Fruit fly (Drosophila melanogaster) whole organism, embryonic: Measurements from ENCODE around the gene CG14036.
A peak's percentile ranks its signal among the peaks of the same experiment; 100 is the strongest.

Experiments used
- BtbVII ChIP-seq: fragments of 200-800 bp; sonication (Bioruptor generic); optimal IDR thresholded peaks from 3 replicates; lab custom pipeline; 2017; ENCODE audit warnings: missing biosample characterization, mild to moderate bottlenecking, missing genetic modification characterization
- CG10462 ChIP-seq: fragments of 200-800 bp; sonication (Bioruptor generic); optimal IDR thresholded peaks from 2 replicates; lab custom pipeline; 2016; ENCODE audit warnings: missing biosample characterization, missing genetic modification characterization
- CG10959 ChIP-seq: fragments of 200-800 bp; sonication (Bioruptor generic); IDR thresholded peaks from 2 replicates; pipeline ENCODE4 v1.3.6; 2022; ENCODE audit warnings: missing biosample characterization, missing genetic modification characterization
- CG11093 ChIP-seq: fragments of 200-800 bp; sonication (Bioruptor generic); IDR thresholded peaks from 3 replicates; pipeline ENCODE4 v1.3.6; 2022; ENCODE audit warnings: missing biosample characterization, missing genetic modification characterization
- CG13296 ChIP-seq: fragments of 200-800 bp; sonication (Bioruptor generic); optimal IDR thresholded peaks from 3 replicates; lab custom pipeline; 2018; ENCODE audit warnings: missing biosample characterization, mild to moderate bottlenecking, missing genetic modification characterization
- CG14667 ChIP-seq: fragments of 200-800 bp; sonication (Bioruptor generic); IDR thresholded peaks from 2 replicates; pipeline ENCODE4 v1.3.6; 2022; ENCODE audit warnings: missing biosample characterization, missing genetic modification characterization
- CG14710 ChIP-seq: fragments of 200-800 bp; sonication (Bioruptor generic); optimal IDR thresholded peaks from 3 replicates; lab custom pipeline; 2019; ENCODE audit warnings: missing biosample characterization, mild to moderate bottlenecking, missing genetic modification characterization, moderate library complexity
- CG16813 ChIP-seq: fragments of 200-800 bp; sonication (Bioruptor generic); IDR thresholded peaks from 3 replicates; pipeline ENCODE4 v1.3.6; 2022; ENCODE audit warnings: missing biosample characterization, missing genetic modification characterization; ENCODE audit not compliant: partially characterized antibody
- CG16815 ChIP-seq: fragments of 200-800 bp; sonication (Bioruptor generic); optimal IDR thresholded peaks from 3 replicates; lab custom pipeline; 2017; ENCODE audit warnings: missing biosample characterization, mild to moderate bottlenecking, missing genetic modification characterization
- CG17328 ChIP-seq: fragments of 200-800 bp; sonication (Bioruptor generic); IDR thresholded peaks from 2 replicates; pipeline ENCODE4 v1.3.6; 2022; ENCODE audit warnings: missing biosample characterization, missing genetic modification characterization
- CG17361 ChIP-seq: fragments of 200-800 bp; sonication (Bioruptor generic); IDR thresholded peaks from 3 replicates; pipeline ENCODE4 v1.3.6; 2022; ENCODE audit warnings: missing biosample characterization, missing genetic modification characterization
- CG17385 ChIP-seq: fragments of 200-800 bp; sonication (Bioruptor generic); optimal IDR thresholded peaks from 3 replicates; lab custom pipeline; 2018; ENCODE audit warnings: missing biosample characterization, mild to moderate bottlenecking, missing genetic modification characterization
- CG18262 ChIP-seq: fragments of 200-800 bp; optimal IDR thresholded peaks from 3 replicates; lab custom pipeline; 2019; ENCODE audit warnings: missing biosample characterization, mild to moderate bottlenecking, missing genetic modification characterization, moderate library complexity
- CG34224 ChIP-seq: fragments of 200-800 bp; sonication (Bioruptor generic); IDR thresholded peaks from 3 replicates; pipeline ENCODE4 v1.3.6; 2022; ENCODE audit warnings: missing biosample characterization, missing genetic modification characterization; ENCODE audit not compliant: partially characterized antibody
- CG42726 ChIP-seq: fragments of 200-800 bp; sonication (Bioruptor generic); IDR thresholded peaks from 2 replicates; pipeline ENCODE4 v1.3.6; 2022; ENCODE audit warnings: missing biosample characterization, missing genetic modification characterization; ENCODE audit not compliant: partially characterized antibody
- CG4730 ChIP-seq: fragments of 200-800 bp; sonication (Bioruptor generic); IDR thresholded peaks from 2 replicates; pipeline ENCODE4 v1.3.6; 2022; ENCODE audit warnings: missing biosample characterization, missing genetic modification characterization
- CG6175 ChIP-seq: fragments of 200-800 bp; sonication (Bioruptor generic); IDR thresholded peaks from 3 replicates; pipeline ENCODE4 v1.3.6; 2022; ENCODE audit warnings: missing biosample characterization, missing genetic modification characterization
- CG6791 ChIP-seq: fragments of 200-800 bp; sonication (Bioruptor generic); IDR thresholded peaks from 3 replicates; pipeline ENCODE4 v1.3.6; 2022; ENCODE audit warnings: missing biosample characterization, missing genetic modification characterization; ENCODE audit not compliant: partially characterized antibody
- CG7357 ChIP-seq: fragments of 200-800 bp; sonication (Bioruptor generic); IDR thresholded peaks from 3 replicates; pipeline ENCODE4 v1.3.6; 2022; ENCODE audit warnings: missing biosample characterization, missing genetic modification characterization
- CG7963 ChIP-seq: fragments of 200-800 bp; sonication (Bioruptor generic); IDR thresholded peaks from 3 replicates; pipeline ENCODE4 v1.3.6; 2022; ENCODE audit warnings: missing biosample characterization, missing genetic modification characterization; ENCODE audit not compliant: partially characterized antibody
- CoRest ChIP-seq: fragments of 200-800 bp; sonication (Bioruptor generic); optimal IDR thresholded peaks from 3 replicates; lab custom pipeline; 2018; ENCODE audit warnings: missing biosample characterization, mild to moderate bottlenecking, missing genetic modification characterization, moderate library complexity
- Dref ChIP-seq: fragments of 200-800 bp; sonication (Bioruptor generic); IDR thresholded peaks from 2 replicates; pipeline ENCODE4 v1.3.6; 2022; ENCODE audit warnings: missing biosample characterization, missing genetic modification characterization
- Drgx ChIP-seq: fragments of 200-800 bp; sonication (Bioruptor generic); IDR thresholded peaks from 2 replicates; pipeline ENCODE4 v1.3.6; 2022; ENCODE audit warnings: missing biosample characterization, missing genetic modification characterization
- HHEX ChIP-seq: fragments of 200-800 bp; sonication (Bioruptor generic); optimal IDR thresholded peaks from 3 replicates; lab custom pipeline; 2017; ENCODE audit warnings: missing biosample characterization, mild to moderate bottlenecking, missing genetic modification characterization, missing genetic modification reagents
- Max ChIP-seq: fragments of 200-800 bp; sonication (Bioruptor generic); optimal IDR thresholded peaks from 2 replicates; lab custom pipeline; 2016; ENCODE audit warnings: missing biosample characterization, mild to moderate bottlenecking, missing genetic modification characterization
- Mes4 ChIP-seq: fragments of 200-800 bp; sonication (Bioruptor generic); optimal IDR thresholded peaks from 2 replicates; lab custom pipeline; 2016; ENCODE audit warnings: missing biosample characterization, missing genetic modification characterization
- Mrtf ChIP-seq: fragments of 200-800 bp; sonication (Bioruptor generic); IDR thresholded peaks from 3 replicates; pipeline ENCODE4 v1.3.6; 2022; ENCODE audit warnings: missing biosample characterization, missing genetic modification characterization
- Myb ChIP-seq: fragments of 200-800 bp; sonication (Bioruptor generic); optimal IDR thresholded peaks from 2 replicates; lab custom pipeline; 2016; ENCODE audit warnings: missing biosample characterization, missing genetic modification characterization
- Poxn ChIP-seq: fragments of 200-800 bp; sonication (Bioruptor generic); IDR thresholded peaks from 2 replicates; pipeline ENCODE4 v1.3.6; 2022; ENCODE audit warnings: missing biosample characterization, missing genetic modification characterization
- Ptx1 ChIP-seq: fragments of 200-800 bp; sonication (Bioruptor generic); IDR thresholded peaks from 2 replicates; pipeline ENCODE4 v1.3.6; 2022; ENCODE audit warnings: missing biosample characterization, missing genetic modification characterization
- Scr ChIP-seq: fragments of 200-800 bp; sonication (Bioruptor generic); IDR thresholded peaks from 2 replicates; pipeline ENCODE4 v1.3.6; 2022; ENCODE audit warnings: missing biosample characterization, missing genetic modification characterization; ENCODE audit not compliant: partially characterized antibody
- TFAM ChIP-seq: fragments of 200-800 bp; sonication (Bioruptor generic); optimal IDR thresholded peaks from 2 replicates; lab custom pipeline; 2017; ENCODE audit warnings: missing biosample characterization, missing genetic modification characterization, inconsistent platforms
- al ChIP-seq: fragments of 200-800 bp; sonication (Bioruptor generic); IDR thresholded peaks from 2 replicates; pipeline ENCODE4 v1.3.6; 2022; ENCODE audit warnings: missing biosample characterization, missing genetic modification characterization
- ash1 ChIP-seq: fragments of 200-800 bp; sonication (Bioruptor generic); optimal IDR thresholded peaks from 2 replicates; lab custom pipeline; 2018; ENCODE audit warnings: missing biosample characterization, mild to moderate bottlenecking, missing genetic modification characterization
- ato ChIP-seq: fragments of 200-800 bp; sonication (Bioruptor generic); IDR thresholded peaks from 2 replicates; pipeline ENCODE4 v1.3.6; 2022; ENCODE audit warnings: missing biosample characterization, missing genetic modification characterization; ENCODE audit not compliant: partially characterized antibody
- bowl ChIP-seq: fragments of 200-800 bp; sonication (Bioruptor generic); IDR thresholded peaks from 2 replicates; pipeline ENCODE4 v1.3.6; 2022; ENCODE audit warnings: missing biosample characterization, missing genetic modification characterization
- chinmo ChIP-seq: fragments of 200-800 bp; sonication (Bioruptor generic); IDR thresholded peaks from 4 replicates; pipeline ENCODE4 v1.3.6; 2022; ENCODE audit warnings: missing biosample characterization, missing genetic modification characterization; ENCODE audit not compliant: partially characterized antibody
- danr ChIP-seq: fragments of 200-800 bp; sonication (Bioruptor generic); IDR thresholded peaks from 2 replicates; pipeline ENCODE4 v1.3.6; 2022; ENCODE audit warnings: missing biosample characterization, missing genetic modification characterization
- disco-r ChIP-seq: fragments of 200-800 bp; sonication (Bioruptor generic); optimal IDR thresholded peaks from 2 replicates; lab custom pipeline; 2016; ENCODE audit warnings: missing biosample characterization, missing genetic modification characterization
- en ChIP-seq: fragments of 200-800 bp; sonication (Bioruptor generic); optimal IDR thresholded peaks from 2 replicates; lab custom pipeline; 2016; ENCODE audit warnings: missing biosample characterization, missing genetic modification characterization
- fd64A ChIP-seq: fragments of 200-800 bp; sonication (Bioruptor generic); optimal IDR thresholded peaks from 3 replicates; lab custom pipeline; 2018; ENCODE audit warnings: missing biosample characterization, mild to moderate bottlenecking, missing genetic modification characterization
- jing ChIP-seq: fragments of 200-800 bp; sonication (Bioruptor generic); optimal IDR thresholded peaks from 2 replicates; lab custom pipeline; 2018; ENCODE audit warnings: missing biosample characterization, mild to moderate bottlenecking, missing genetic modification characterization
- nmo ChIP-seq: fragments of 200-800 bp; sonication (Bioruptor generic); optimal IDR thresholded peaks from 2 replicates; lab custom pipeline; 2018; ENCODE audit warnings: missing biosample characterization, mild to moderate bottlenecking, missing genetic modification characterization, moderate library complexity
- salm ChIP-seq: fragments of 200-800 bp; sonication (Bioruptor generic); optimal IDR thresholded peaks from 2 replicates; lab custom pipeline; 2018; ENCODE audit warnings: missing biosample characterization, mild to moderate bottlenecking, missing genetic modification characterization
- sens ChIP-seq: fragments of 200-800 bp; sonication (Bioruptor generic); peaks from one replicate; lab custom pipeline; 2016; ENCODE audit warnings: missing biosample characterization, missing genetic modification characterization
- sens-2 ChIP-seq: fragments of 200-800 bp; sonication (Bioruptor generic); IDR thresholded peaks from 2 replicates; pipeline ENCODE4 v1.3.6; 2022; ENCODE audit warnings: missing biosample characterization, missing genetic modification characterization
- sug ChIP-seq: fragments of 200-800 bp; optimal IDR thresholded peaks from 2 replicates; lab custom pipeline; 2019; ENCODE audit warnings: missing biosample characterization, mild to moderate bottlenecking, missing genetic modification characterization, moderate library complexity
- wor ChIP-seq: fragments of 200-800 bp; sonication (Bioruptor generic); IDR thresholded peaks from 2 replicates; pipeline ENCODE4 v1.3.6; 2022; ENCODE audit warnings: missing biosample characterization, missing genetic modification characterization
- zen ChIP-seq: fragments of 200-800 bp; sonication (Bioruptor generic); optimal IDR thresholded peaks from 3 replicates; lab custom pipeline; 2018; ENCODE audit warnings: missing biosample characterization, mild to moderate bottlenecking, missing genetic modification characterization, moderate library complexity

Gene CG14036

dm6 chr2L:5070797-5071579, 16.2 kb upstream of the CG14036 start, which contains the start of gene RpL37A (continued):
- TF ChIP-seq jing (GFP tag; lab: Kevin White, UChicago) (no peak), CG42726 (peak; percentile 65), Mes4 (GFP tag; lab: Kevin White, UChicago) (peak; percentile 92), CG13296 (GFP tag; lab: Kevin White, UChicago) (peak; percentile 89), CG14667 (GFP tag; lab: Robert Waterston, UW) (no peak), CG16813 (no peak), CG10462 (peak; percentile 1), salm (tag; lab: Kevin White, UChicago) (peak; percentile 74), CG17385 (peak; percentile 65), CG14710 (tag; lab: Kevin White, UChicago) (peak; percentile 84), Poxn (GFP tag; lab: Robert Waterston, UW) (no peak), CoRest (peak; percentile 68), CG18262 (tag; lab: Kevin White, UChicago) (peak; percentile 69), nmo (peak; percentile 81), sens-2 (peak; percentile 73), sug (tag; lab: Kevin White, UChicago) (peak; percentile 68), CG11093 (GFP tag; lab: Robert Waterston, UW) (no peak), chinmo (GFP tag; lab: Robert Waterston, UW) (peak; percentile 65; the same call in 1 of the 4 replicates), disco-r (peak; percentile 72), zen (tag; lab: Kevin White, UChicago) (peak; percentile 68), danr (GFP tag; lab: Robert Waterston, UW) (peak; percentile 30; the same call in 1 of the 2 replicates), CG7357 (GFP tag; lab: Robert Waterston, UW) (no peak), CG4730 (no peak), bowl (GFP tag; lab: Robert Waterston, UW) (no peak), CG17361 (GFP tag; lab: Robert Waterston, UW) (peak; percentile 78), Ptx1 (GFP tag; lab: Robert Waterston, UW) (no peak; the same call in 1 of the 2 replicates), sens (GFP tag; lab: Kevin White, UChicago) (peak; percentile 97), CG6791 (GFP tag; lab: Robert Waterston, UW) (0 out of 3 replicates have a peak, but pooled peaks have one; percentile 11), fd64A (GFP tag; lab: Kevin White, UChicago) (peak; percentile 76), CG17328 (GFP tag; lab: Robert Waterston, UW) (peak; percentile 77), ash1 (GFP tag; lab: Kevin White, UChicago) (peak; percentile 74), CG34224 (GFP tag; lab: Robert Waterston, UW) (0 out of 3 replicates have a peak, but pooled peaks have one; percentile 20), HHEX (GFP tag; lab: Kevin White, UChicago) (peak; percentile 89), BtbVII (GFP tag; lab: Kevin White, UChicago) (peak; percentile 78), Drgx (GFP tag; lab: Robert Waterston, UW) (no peak), al (GFP tag; lab: Robert Waterston, UW) (no peak), CG10959 (GFP tag; lab: Robert Waterston, UW) (no peak), Max (GFP tag; lab: Kevin White, UChicago) (peak; percentile 86), ato (no peak), Scr (GFP tag; lab: Robert Waterston, UW) (peak; percentile 37; the same call in 1 of the 2 replicates), Dref (GFP tag; lab: Robert Waterston, UW) (peak; percentile 76), CG6175 (GFP tag; lab: Robert Waterston, UW) (peak; percentile 72; the same call in 2 of the 3 replicates), wor (no peak), CG7963 (no peak), CG16815 (GFP tag; lab: Kevin White, UChicago) (no peak), Mrtf (GFP tag; lab: Robert Waterston, UW) (peak; percentile 30; the same call in 1 of the 3 replicates), en (GFP tag; lab: Kevin White, UChicago) (peak; percentile 47), TFAM (peak; percentile 68), Myb (GFP tag; lab: Kevin White, UChicago) (peak; percentile 81)
